Worm (Caenorhabditis elegans): ENCODE results near the gene R03D7.8.

- TF ChIP-seq ccch-3 (GFP tag; optimal IDR thresholded peaks at IDR 0.05) = no peak
- TF ChIP-seq rcor-1 (GFP tag; IDR thresholded peaks at IDR 0.05) = no peak
- TF ChIP-seq efl-1 (GFP tag; optimal IDR thresholded peaks at IDR 0.05) = no peak
- TF ChIP-seq nhr-179 (tag; optimal IDR thresholded peaks at IDR 0.05) = no peak
- TF ChIP-seq ceh-91 (GFP tag; IDR thresholded peaks at IDR 0.05) = no peak
- no peak for TF ChIP-seq chd-7 (tag; optimal IDR thresholded peaks at IDR 0.05)
- TF ChIP-seq snpc-1.3 (tag; optimal IDR thresholded peaks at IDR 0.05; ENCODE audit: insufficient read depth) = no peak
- TF ChIP-seq F39B2.1 (GFP tag; IDR thresholded peaks at IDR 0.05) = no peak
- TF ChIP-seq attf-6 (GFP tag; IDR thresholded peaks at IDR 0.05) = no peak
- no peak for TF ChIP-seq tlf-1 (GFP tag; optimal IDR thresholded peaks at IDR 0.05)
- no peak for TF ChIP-seq C06A6.2 (GFP tag; conservative IDR thresholded peaks at IDR 0.05)
- TF ChIP-seq nfya-2 (GFP tag; IDR thresholded peaks at IDR 0.05) = no peak
- TF ChIP-seq ama-1 (optimal IDR thresholded peaks at IDR 0.05) = no peak
- TF ChIP-seq ama-1 (GFP tag; optimal IDR thresholded peaks at IDR 0.05) = no peak
- TF ChIP-seq F49E8.2 (tag; optimal IDR thresholded peaks at IDR 0.05; ENCODE audit: insufficient read depth) = no peak
Observed at ce11 chrII:10989180-10989579, 32.5 kb upstream of the R03D7.8 start.

All from whole organism, young adult.